Fruit fly (Drosophila melanogaster): ENCODE results near the gene CG34267.

Gene CG34267

dm6 chr3L:511755-512209 is 11.5 kb upstream of the CG34267 start (continued):
- no peak for TF ChIP-seq fd59A (GFP tag; optimal IDR thresholded peaks at IDR 0.05)
- TF ChIP-seq lz (GFP tag; optimal IDR thresholded peaks at IDR 0.05) = peak; percentile 20
- TF ChIP-seq dac (GFP tag; optimal IDR thresholded peaks at IDR 0.05) = no peak
- no peak for TF ChIP-seq CG4318 (GFP tag; optimal IDR thresholded peaks at IDR 0.05)
- peak; percentile 17 for TF ChIP-seq CG31627 (GFP tag; optimal IDR thresholded peaks at IDR 0.05)
- TF ChIP-seq CG6276 (GFP tag; optimal IDR thresholded peaks at IDR 0.05) = no peak
- TF ChIP-seq CG10631 (GFP tag; optimal IDR thresholded peaks at IDR 0.05) = no peak
- no peak for TF ChIP-seq Gug (GFP tag; IDR thresholded peaks at IDR 0.05)
- TF ChIP-seq CG1621 (tag; optimal IDR thresholded peaks at IDR 0.05) = no peak
- TF ChIP-seq Sox102F (GFP tag; optimal IDR thresholded peaks at IDR 0.05) = peak; percentile 45

DNA sequence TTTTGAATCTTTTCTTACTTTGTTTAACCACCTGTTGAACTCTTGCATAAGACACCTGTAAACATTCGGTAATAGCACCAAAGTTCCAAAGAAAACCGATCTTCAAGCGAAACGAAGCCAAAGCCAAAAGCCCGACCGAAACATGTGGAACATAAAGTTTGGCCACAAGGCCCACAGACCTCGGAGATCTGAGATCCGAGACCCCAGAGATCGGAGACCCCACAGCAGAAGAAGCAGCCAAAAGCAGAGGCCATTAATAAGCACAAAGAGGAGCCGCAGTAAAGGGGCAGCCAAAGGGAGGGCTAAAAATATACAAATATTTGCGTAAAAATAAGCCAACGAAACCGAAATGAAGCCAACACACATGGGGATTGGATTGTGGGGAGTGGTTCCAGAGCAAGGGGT is 10.6 kb upstream of the CG34267 start:
- peak; percentile 49 for TF ChIP-seq svp (GFP tag)
- no peak for TF ChIP-seq lz (GFP tag; optimal IDR thresholded peaks at IDR 0.05)
- peak; percentile 21 for TF ChIP-seq Sox102F (GFP tag; optimal IDR thresholded peaks at IDR 0.05)
- peak; percentile 57 for TF ChIP-seq vri (GFP tag; optimal IDR thresholded peaks at IDR 0.05)
- peak; percentile 82 for TF ChIP-seq Blimp-1 (GFP tag; optimal IDR thresholded peaks at IDR 0.05)
- peak; percentile 57 for TF ChIP-seq Eip78C (GFP tag)
- TF ChIP-seq CG8319 (GFP tag; optimal IDR thresholded peaks at IDR 0.05) = peak; percentile 18
- TF ChIP-seq fd59A (GFP tag; optimal IDR thresholded peaks at IDR 0.05) = no peak
- TF ChIP-seq fkh (GFP tag; optimal IDR thresholded peaks at IDR 0.05) = peak; percentile 65
- TF ChIP-seq topi (GFP tag; optimal IDR thresholded peaks at IDR 0.05) = no peak
- peak; percentile 8 for TF ChIP-seq dsx (GFP tag; optimal IDR thresholded peaks at IDR 0.05; ENCODE audit: poor library complexity, severe bottlenecking)
- peak; percentile 48; the same call in 1 of the 3 replicates for TF ChIP-seq CG6163 (GFP tag; IDR thresholded peaks at IDR 0.05)

- TF ChIP-seq CG7368 (GFP tag; optimal IDR thresholded peaks at IDR 0.05) (no peak), CG4318 (GFP tag; optimal IDR thresholded peaks at IDR 0.05) (peak; percentile 18), eg (GFP tag; IDR thresholded peaks at IDR 0.05) (peak; percentile 50; the same call in 1 of the 3 replicates), pdm3 (GFP tag; optimal IDR thresholded peaks at IDR 0.05) (peak; percentile 19), salr (GFP tag; optimal IDR thresholded peaks at IDR 0.05) (peak in 1 of 2 experiments; percentile 0), CG6276 (GFP tag; optimal IDR thresholded peaks at IDR 0.05) (peak; percentile 25), Lpt (GFP tag; optimal IDR thresholded peaks at IDR 0.05) (peak; percentile 21), Eip78C (GFP tag) (peak; percentile 6), achi (GFP tag; optimal IDR thresholded peaks at IDR 0.05) (peak; percentile 30), spab (GFP tag; optimal IDR thresholded peaks at IDR 0.05) (no peak), fkh (GFP tag; optimal IDR thresholded peaks at IDR 0.05) (no peak), CG32006 (GFP tag; optimal IDR thresholded peaks at IDR 0.05) (peak; percentile 61), CG8319 (GFP tag; optimal IDR thresholded peaks at IDR 0.05) (no peak), Sox14 (GFP tag; optimal IDR thresholded peaks at IDR 0.05) (no peak), Hr38 (GFP tag; optimal IDR thresholded peaks at IDR 0.05) (no peak), Eip93F (GFP tag; optimal IDR thresholded peaks at IDR 0.05) (no peak), Hr4 (GFP tag; optimal IDR thresholded peaks at IDR 0.05) (peak; percentile 37), CG9139 (GFP tag; optimal IDR thresholded peaks at IDR 0.05) (no peak), OdsH (GFP tag; optimal IDR thresholded peaks at IDR 0.05) (peak; percentile 15), CG15336 (GFP tag; IDR thresholded peaks at IDR 0.05) (peak; percentile 76), CG10631 (GFP tag; optimal IDR thresholded peaks at IDR 0.05) (peak; percentile 17), CG11294 (GFP tag; IDR thresholded peaks at IDR 0.05) (no peak), CG8119 (GFP tag; IDR thresholded peaks at IDR 0.05) (peak; percentile 40; the same call in 2 of the 3 replicates)
Measured at dm6 chr3L:507576-508322, 7.5 kb upstream of the CG34267 start.

Measured in whole organism, prepupa.